Worm (Caenorhabditis elegans) whole organism, L4 larva: Measurements from ENCODE around the gene C14C6.6.
A peak's percentile ranks its signal among the peaks of the same experiment; 100 is the strongest.

Experiments
- F26F4.8 ChIP-seq: fragments of 200-800 bp; sonication (Bioruptor generic); conservative IDR thresholded peaks from 2 replicates; pipeline ENCODE4 v1.3.6; 2022; ENCODE audit warnings: missing genetic modification characterization, missing compliant biosample characterization
- F44E2.7 ChIP-seq: fragments of 200-800 bp; sonication (Bioruptor generic); IDR thresholded peaks from 2 replicates; pipeline ENCODE4 v2.1.2; 2022; ENCODE audit warnings: missing genetic modification characterization, missing compliant biosample characterization
- F49E8.2 ChIP-seq: sonication (generic microtip); optimal IDR thresholded peaks from 2 replicates; lab custom pipeline; 2016; ENCODE audit warnings: missing compliant biosample characterization, mild to moderate bottlenecking, missing genetic modification characterization, borderline replicate concordance
- R02D3.7 ChIP-seq: fragments of 150-350 bp; sonication (generic microtip); optimal IDR thresholded peaks from 3 replicates; lab custom pipeline; 2014; ENCODE audit warnings: missing biosample characterization, missing genetic modification characterization
- T26A8.4 ChIP-seq: fragments of 200-800 bp; sonication (Bioruptor generic); IDR thresholded peaks from 2 replicates; pipeline ENCODE4 v1.3.6; 2022; ENCODE audit warnings: missing genetic modification characterization, missing compliant biosample characterization
- Y5F2A.4 ChIP-seq: fragments of 200-800 bp; sonication (Bioruptor generic); optimal IDR thresholded peaks from 2 replicates; lab custom pipeline; 2018; ENCODE audit warnings: mild to moderate bottlenecking, missing genetic modification characterization, missing compliant biosample characterization
- ZK546.5 ChIP-seq, 2 experiments: sonication (generic microtip); optimal IDR thresholded peaks; 2 replicates each; lab custom pipeline; 2017; ENCODE audit warnings: missing biosample characterization in 2 of 2, missing genetic modification characterization in 2 of 2
- aha-1 ChIP-seq: fragments of 150-350 bp; peaks from one replicate; lab custom pipeline; 2014; ENCODE audit warnings: missing biosample characterization, missing genetic modification characterization
- aly-2 ChIP-seq: sonication (generic microtip); optimal IDR thresholded peaks from 2 replicates; lab custom pipeline; 2018; ENCODE audit warnings: missing biosample characterization, missing genetic modification characterization
- attf-4 ChIP-seq: sonication (generic microtip); optimal IDR thresholded peaks from 3 replicates; lab custom pipeline; 2017; ENCODE audit warnings: missing biosample characterization, missing genetic modification characterization
- ceh-20 ChIP-seq: fragments of 200-800 bp; sonication (Bioruptor generic); IDR thresholded peaks from 2 replicates; pipeline ENCODE4 v1.3.6; 2022; ENCODE audit warnings: missing genetic modification reagents, missing genetic modification characterization, missing compliant biosample characterization
- ceh-32 ChIP-seq: sonication (generic microtip); optimal IDR thresholded peaks from 2 replicates; lab custom pipeline; 2016; ENCODE audit warnings: mild to moderate bottlenecking, missing genetic modification characterization, missing compliant biosample characterization; ENCODE audit not compliant: poor library complexity
- ceh-44 ChIP-seq: fragments of 200-800 bp; sonication (Bioruptor generic); IDR thresholded peaks from 2 replicates; pipeline ENCODE4 v1.3.6; 2022; ENCODE audit warnings: missing genetic modification reagents, missing genetic modification characterization, missing compliant biosample characterization
- ces-1 ChIP-seq: fragments of 150-350 bp; sonication (generic microtip); optimal IDR thresholded peaks from 4 replicates; lab custom pipeline; 2014; ENCODE audit warnings: missing biosample characterization, missing genetic modification reagents, missing genetic modification characterization
- daf-16 ChIP-seq, 3 experiments: sonication (generic microtip); optimal IDR thresholded peaks; 2 replicates each; lab custom pipeline; 2016 to 2017; ENCODE audit warnings: missing genetic modification characterization in 3 of 3, missing genetic modification reagents in 3 of 3, mild to moderate bottlenecking in 2 of 3, missing compliant biosample characterization in 2 of 3, missing biosample characterization in 1 of 3, moderate library complexity in 1 of 3
- dmd-6 ChIP-seq: fragments of 200-800 bp; sonication (Bioruptor generic); IDR thresholded peaks from 2 replicates; pipeline ENCODE4 v1.3.6; 2022; ENCODE audit warnings: missing genetic modification reagents, missing genetic modification characterization, missing compliant biosample characterization
- dmd-9 ChIP-seq: fragments of 200-800 bp; sonication (Bioruptor generic); IDR thresholded peaks from 2 replicates; pipeline ENCODE4 v1.3.6; 2022; ENCODE audit warnings: missing genetic modification reagents, missing genetic modification characterization, missing compliant biosample characterization
- duxl-1 ChIP-seq: sonication (generic microtip); optimal IDR thresholded peaks from 2 replicates; lab custom pipeline; 2016; ENCODE audit warnings: mild to moderate bottlenecking, missing genetic modification characterization, moderate library complexity, missing compliant biosample characterization; ENCODE audit not compliant: poor library complexity
- dve-1 ChIP-seq: sonication (generic microtip); optimal IDR thresholded peaks from 2 replicates; lab custom pipeline; 2017; ENCODE audit warnings: antibody characterized with exemption, mild to moderate bottlenecking, missing genetic modification characterization, missing compliant biosample characterization; ENCODE audit not compliant: insufficient read depth
- fkh-10 ChIP-seq: fragments of 150-350 bp; optimal IDR thresholded peaks from 2 replicates; lab custom pipeline; 2014; ENCODE audit warnings: missing biosample characterization, missing genetic modification reagents, missing genetic modification characterization
- hlh-11 ChIP-seq: fragments of 200-800 bp; sonication (Bioruptor generic); optimal IDR thresholded peaks from 2 replicates; lab custom pipeline; 2018; ENCODE audit warnings: mild to moderate bottlenecking, missing genetic modification characterization, missing compliant biosample characterization
- hlh-30 ChIP-seq: sonication (generic microtip); optimal IDR thresholded peaks from 2 replicates; lab custom pipeline; 2017; ENCODE audit warnings: antibody characterized with exemption, mild to moderate bottlenecking, missing genetic modification characterization, missing compliant biosample characterization; ENCODE audit not compliant: insufficient read depth
- hmg-1.1 ChIP-seq: fragments of 200-800 bp; sonication (Bioruptor generic); IDR thresholded peaks from 2 replicates; pipeline ENCODE4 v1.3.6; 2022; ENCODE audit warnings: missing genetic modification reagents, missing genetic modification characterization, missing compliant biosample characterization
- jun-1 ChIP-seq: fragments of 150-350 bp; optimal IDR thresholded peaks from 2 replicates; lab custom pipeline; 2014; ENCODE audit warnings: missing biosample characterization, missing genetic modification reagents, missing genetic modification characterization
- lin-29 ChIP-seq: fragments of 200-800 bp; sonication (Bioruptor generic); IDR thresholded peaks from 2 replicates; pipeline ENCODE4 v1.3.6; 2022; ENCODE audit warnings: missing genetic modification reagents, missing genetic modification characterization, missing compliant biosample characterization
- lin-38 ChIP-seq: fragments of 200-800 bp; sonication (Bioruptor generic); IDR thresholded peaks from 2 replicates; pipeline ENCODE4 v1.3.6; 2022; ENCODE audit warnings: missing genetic modification reagents, missing genetic modification characterization, missing compliant biosample characterization
- lsy-2 ChIP-seq, 2 experiments: fragments of 150-350 bp in 1 of 2; sonication (generic microtip) in 1 of 2; optimal IDR thresholded peaks; 2 replicates each; lab custom pipeline; 2014 to 2017; ENCODE audit warnings: missing biosample characterization in 2 of 2, missing genetic modification characterization in 2 of 2
- madf-5 ChIP-seq, 2 experiments: fragments of 200-800 bp; sonication (Bioruptor generic); IDR thresholded peaks; 2 replicates each; pipeline ENCODE4 v1.3.6; 2022; ENCODE audit warnings: missing compliant biosample characterization in 2 of 2, missing genetic modification characterization in 2 of 2
- mdl-1 ChIP-seq, 2 experiments: fragments of 150-350 bp in 1 of 2; sonication (generic microtip) in 1 of 2; optimal IDR thresholded peaks; 2 replicates each; lab custom pipeline; 2014 to 2017; ENCODE audit warnings: missing biosample characterization in 2 of 2, missing genetic modification characterization in 2 of 2
- mep-1 ChIP-seq: fragments of 150-350 bp; sonication (generic microtip); optimal IDR thresholded peaks from 3 replicates; lab custom pipeline; 2014; ENCODE audit warnings: missing biosample characterization, missing genetic modification characterization
- mes-2 ChIP-seq: sonication (generic microtip); optimal IDR thresholded peaks from 2 replicates; lab custom pipeline; 2016; ENCODE audit warnings: missing genotype, mild to moderate bottlenecking, missing genetic modification characterization, missing compliant biosample characterization; ENCODE audit not compliant: poor library complexity, severe bottlenecking
- nhr-102 ChIP-seq: sonication (generic microtip); optimal IDR thresholded peaks from 2 replicates; lab custom pipeline; 2016; ENCODE audit warnings: mild to moderate bottlenecking, missing genetic modification characterization, moderate library complexity, missing compliant biosample characterization
- nhr-11 ChIP-seq: fragments of 150-350 bp; optimal IDR thresholded peaks from 2 replicates; lab custom pipeline; 2014; ENCODE audit warnings: missing biosample characterization, missing genetic modification characterization
- nhr-41 ChIP-seq: fragments of 200-800 bp; sonication (Bioruptor generic); IDR thresholded peaks from 2 replicates; pipeline ENCODE4 v1.3.6; 2022; ENCODE audit warnings: missing genetic modification reagents, missing genetic modification characterization, missing compliant biosample characterization
- sdz-12 ChIP-seq: fragments of 200-800 bp; sonication (Bioruptor generic); optimal IDR thresholded peaks from 2 replicates; lab custom pipeline; 2018; ENCODE audit warnings: mild to moderate bottlenecking, missing genetic modification characterization, missing compliant biosample characterization
- skn-1 ChIP-seq: fragments of 150-350 bp; optimal IDR thresholded peaks from 2 replicates; lab custom pipeline; 2014; ENCODE audit warnings: missing biosample characterization, missing genetic modification characterization
- spr-1 ChIP-seq: sonication (generic microtip); optimal IDR thresholded peaks from 2 replicates; lab custom pipeline; 2016; ENCODE audit warnings: mild to moderate bottlenecking, missing genetic modification characterization, missing compliant biosample characterization
- tag-97 ChIP-seq: fragments of 200-800 bp; sonication (Bioruptor generic); IDR thresholded peaks from 2 replicates; pipeline ENCODE4 v1.3.6; 2022; ENCODE audit warnings: missing genetic modification characterization, missing compliant biosample characterization
- tra-1 ChIP-seq: fragments of 200-800 bp; sonication (Bioruptor generic); IDR thresholded peaks from 2 replicates; pipeline ENCODE4 v1.3.6; 2022; ENCODE audit warnings: missing genetic modification reagents, missing genetic modification characterization, missing compliant biosample characterization
- unc-130 ChIP-seq: sonication (generic microtip); optimal IDR thresholded peaks from 2 replicates; lab custom pipeline; 2016; ENCODE audit warnings: missing genetic modification reagents, missing genetic modification characterization, missing compliant biosample characterization
- unc-39 ChIP-seq: sonication (generic microtip); optimal IDR thresholded peaks from 2 replicates; lab custom pipeline; 2017; ENCODE audit warnings: missing biosample characterization, missing genetic modification characterization
- unc-62 ChIP-seq, 3 experiments: fragments of 150-350 bp in 1 of 3; sonication (generic microtip); optimal IDR thresholded peaks in 2 of 3; peaks in 1 of 3; 1 replicate in 1 of 3; 2 replicates in 2 of 3; lab custom pipeline; 2014 to 2017; ENCODE audit warnings: missing biosample characterization in 3 of 3, missing genetic modification characterization in 3 of 3, missing genetic modification reagents in 3 of 3, missing genotype in 1 of 3
- zfp-3 ChIP-seq: fragments of 200-800 bp; sonication (Bioruptor generic); conservative IDR thresholded peaks from 2 replicates; pipeline ENCODE4 v1.3.6; 2022; ENCODE audit warnings: missing genetic modification reagents, missing genetic modification characterization, missing compliant biosample characterization
- ztf-11 ChIP-seq: fragments of 150-350 bp; optimal IDR thresholded peaks from 2 replicates; lab custom pipeline; 2014; ENCODE audit warnings: missing biosample characterization, missing genetic modification characterization
- ztf-7 ChIP-seq: fragments of 150-350 bp; optimal IDR thresholded peaks from 2 replicates; lab custom pipeline; 2014; ENCODE audit warnings: missing biosample characterization, missing genetic modification characterization

C14C6.6 gene

ce11 chrV:539040-539510, 8.8 kb downstream of the C14C6.6 start, which contains the start of gene nhr-155:
Gene nhr-155 (plus strand): TSS chrV:539460.
- TF ChIP-seq madf-5 (GFP tag; IDR thresholded peaks at IDR 0.05; lab: Robert Waterston, UW) (no peak), ces-1 (GFP tag; lab: Kevin White, UChicago) (no peak), ceh-20 (GFP tag; lab: Robert Waterston, UW) (no peak), aha-1 (tag; lab: Kevin White, UChicago) (no peak), spr-1 (tag; lab: Kevin White, UChicago) (no peak), T26A8.4 (GFP tag; lab: Robert Waterston, UW) (no peak), unc-39 (no peak), F44E2.7 (GFP tag; lab: Robert Waterston, UW) (no peak), ceh-44 (GFP tag; lab: Robert Waterston, UW) (no peak)

ce11 chrV:536571-536970, 11.3 kb downstream of the C14C6.6 start, which contains the start of gene C14C6.5:
Gene C14C6.5 (plus strand): TSS chrV:536628.
- TF ChIP-seq unc-62 (GFP tag; optimal IDR thresholded peaks at IDR 0.05 in 1 of 2; lab: Kevin White, UChicago): peak in 1 of 2 experiments; percentile 93
- TF ChIP-seq unc-62 (tag; optimal IDR thresholded peaks at IDR 0.05; lab: Kevin White, UChicago): no peak
- no peak for TF ChIP-seq nhr-102 (tag; lab: Kevin White, UChicago)

- TF ChIP-seq dmd-9 (GFP tag; lab: Robert Waterston, UW) (no peak), F49E8.2 (no peak), unc-130 (GFP tag; lab: Kevin White, UChicago) (no peak), nhr-11 (tag; lab: Kevin White, UChicago) (no peak), mep-1 (tag; lab: Kevin White, UChicago) (peak; percentile 23), aly-2 (tag; lab: Kevin White, UChicago) (no peak), lsy-2 (tag; optimal IDR thresholded peaks at IDR 0.05; lab: Kevin White, UChicago) (peak in 1 of 2 experiments; percentile 55), ceh-44 (GFP tag; lab: Robert Waterston, UW) (no peak), ztf-11 (no peak), ceh-32 (tag; lab: Kevin White, UChicago) (no peak), hmg-1.1 (no peak), dve-1 (tag; lab: Kevin White, UChicago) (peak; percentile 74), ztf-7 (peak; percentile 43), daf-16 (GFP tag; optimal IDR thresholded peaks at IDR 0.05; lab: Kevin White, UChicago) (no peak), daf-16 (tag; optimal IDR thresholded peaks at IDR 0.05; lab: Kevin White, UChicago) (peak; percentile 80), mdl-1 (tag; optimal IDR thresholded peaks at IDR 0.05; lab: Kevin White, UChicago) (peak in 1 of 2 experiments; percentile 25), hlh-30 (tag; lab: Kevin White, UChicago) (peak; percentile 43), F26F4.8 (GFP tag; lab: Robert Waterston, UW) (no peak), nhr-41 (GFP tag; lab: Robert Waterston, UW) (no peak), attf-4 (no peak), lin-29 (no peak), R02D3.7 (tag; lab: Kevin White, UChicago) (no peak), lin-38 (GFP tag; lab: Robert Waterston, UW) (no peak), dmd-6 (GFP tag; lab: Robert Waterston, UW) (peak; percentile 61), madf-5 (GFP tag; IDR thresholded peaks at IDR 0.05; lab: Robert Waterston, UW) (no peak), tra-1 (GFP tag; lab: Robert Waterston, UW) (no peak), zfp-3 (GFP tag; lab: Robert Waterston, UW) (no peak), tag-97 (GFP tag; lab: Robert Waterston, UW) (no peak), Y5F2A.4 (GFP tag; lab: Kevin White, UChicago) (no peak), jun-1 (tag; lab: Kevin White, UChicago) (no peak), nhr-102 (tag; lab: Kevin White, UChicago) (peak; percentile 64), sdz-12 (GFP tag; lab: Kevin White, UChicago) (no peak), F44E2.7 (GFP tag; lab: Robert Waterston, UW) (no peak), mes-2 (tag; lab: Kevin White, UChicago) (peak; percentile 25), ZK546.5 (tag; optimal IDR thresholded peaks at IDR 0.05; lab: Kevin White, UChicago) (no peak), duxl-1 (tag; lab: Kevin White, UChicago) (peak; percentile 34), hlh-11 (tag; lab: Kevin White, UChicago) (peak; percentile 67), fkh-10 (GFP tag; lab: Kevin White, UChicago) (no peak), skn-1 (tag; lab: Kevin White, UChicago) (no peak)
These were observed 13.7 kb downstream of the C14C6.6 start, which contains the start of gene nhr-132 for ce11 chrV:534176-534575. Gene nhr-132 (plus strand): TSS chrV:534446.
